Comparison of ENCODE assay signal across 3 fruit fly cellular contexts in the genomic region with DNA sequence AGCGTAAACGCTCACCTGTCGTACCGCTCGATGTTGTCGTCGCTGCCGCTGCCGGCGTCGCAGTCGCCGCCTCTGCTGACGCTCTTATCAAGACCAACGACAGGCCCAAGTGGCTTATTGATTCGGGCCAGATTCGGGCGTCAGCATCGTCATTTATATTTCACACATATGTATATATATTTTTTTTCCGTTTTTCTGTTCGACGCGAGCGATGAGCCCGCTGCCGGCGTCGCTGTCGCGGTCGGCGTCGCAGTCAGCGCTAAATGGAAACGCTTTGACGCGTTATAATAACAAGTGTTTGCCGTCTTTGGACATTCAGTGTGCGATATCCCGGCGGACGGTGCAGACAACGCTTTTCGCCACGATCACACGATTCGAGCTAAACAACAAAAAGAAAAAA.
TF ChIP-seq lines count a peak whose summit lies in the region.

No protein-coding gene starts in this region.

- no peak for TF ChIP-seq CTCF in whole organism, embryonic (GFP tag; optimal IDR thresholded peaks at IDR 0.05; lab: Kevin White, UChicago)

TF ChIP-seq in whole organism, adult, 20 proteins besides CTCF, POLR2A, EP300 and RAD21:
- TF ChIP-seq ovo (GFP tag; optimal IDR thresholded peaks at IDR 0.05; lab: Kevin White, UChicago) (no peak), cic (GFP tag; optimal IDR thresholded peaks at IDR 0.05; lab: Kevin White, UChicago) (peak; percentile 38)

TF ChIP-seq in whole organism, embryonic, 481 proteins besides CTCF, POLR2A, EP300 and RAD21:
- no peak for TF ChIP-seq Mrtf (GFP tag; IDR thresholded peaks at IDR 0.05; lab: Robert Waterston, UW)
- TF ChIP-seq sug (tag; optimal IDR thresholded peaks at IDR 0.05; lab: Kevin White, UChicago): peak; percentile 14
- peak; percentile 97 for TF ChIP-seq Adf1 (GFP tag; IDR thresholded peaks at IDR 0.05; lab: Robert Waterston, UW)
- TF ChIP-seq Sry-δ (GFP tag; optimal IDR thresholded peaks at IDR 0.05; lab: Kevin White, UChicago): no peak
- TF ChIP-seq exex (tag; optimal IDR thresholded peaks at IDR 0.05; lab: Kevin White, UChicago): peak; percentile 17
- TF ChIP-seq corto (GFP tag; optimal IDR thresholded peaks at IDR 0.05; lab: Kevin White, UChicago): no peak
- no peak for TF ChIP-seq Max (GFP tag; optimal IDR thresholded peaks at IDR 0.05; lab: Kevin White, UChicago)
- peak; percentile 4 for TF ChIP-seq Med (GFP tag; lab: Kevin White, UChicago)
- TF ChIP-seq CG6791 (GFP tag; IDR thresholded peaks at IDR 0.05; lab: Robert Waterston, UW; ENCODE audit: partially characterized antibody): no peak
- peak; percentile 71 for TF ChIP-seq Deaf1 (tag; optimal IDR thresholded peaks at IDR 0.05; lab: Kevin White, UChicago)
- TF ChIP-seq amos (GFP tag; IDR thresholded peaks at IDR 0.05; lab: Robert Waterston, UW; ENCODE audit: partially characterized antibody): no peak
- TF ChIP-seq caup (GFP tag; optimal IDR thresholded peaks at IDR 0.05; lab: Kevin White, UChicago; ENCODE audit: severe bottlenecking): no peak
- no peak for TF ChIP-seq CG16813 (GFP tag; IDR thresholded peaks at IDR 0.05; lab: Robert Waterston, UW; ENCODE audit: partially characterized antibody)
- TF ChIP-seq Trl (optimal IDR thresholded peaks at IDR 0.05; lab: Kevin White, UChicago): no peak
- TF ChIP-seq Trl (GFP tag; optimal IDR thresholded peaks at IDR 0.05; lab: Kevin White, UChicago): no peak
- peak; percentile 62; the same call in 1 of the 4 replicates for TF ChIP-seq chinmo (GFP tag; IDR thresholded peaks at IDR 0.05; lab: Robert Waterston, UW; ENCODE audit: partially characterized antibody)
- TF ChIP-seq az2 (GFP tag; optimal IDR thresholded peaks at IDR 0.05; lab: Kevin White, UChicago): no peak
- TF ChIP-seq Vsx1 (GFP tag; optimal IDR thresholded peaks at IDR 0.05; lab: Kevin White, UChicago): peak; percentile 21

TF ChIP-seq in whole organism, prepupa, 60 proteins besides CTCF, POLR2A, EP300 and RAD21:
- no peak for TF ChIP-seq CG3919 (GFP tag; optimal IDR thresholded peaks at IDR 0.05; lab: Kevin White, UChicago)
- TF ChIP-seq CG11902 (GFP tag; optimal IDR thresholded peaks at IDR 0.05; lab: Kevin White, UChicago): no peak
- no peak for TF ChIP-seq fd59A (GFP tag; optimal IDR thresholded peaks at IDR 0.05; lab: Kevin White, UChicago)
- no peak for TF ChIP-seq Lpt (GFP tag; optimal IDR thresholded peaks at IDR 0.05; lab: Kevin White, UChicago)
- TF ChIP-seq CG8632 (GFP tag; optimal IDR thresholded peaks at IDR 0.05; lab: Kevin White, UChicago): no peak
- no peak for TF ChIP-seq lz (GFP tag; optimal IDR thresholded peaks at IDR 0.05; lab: Kevin White, UChicago)
- no peak for TF ChIP-seq net (GFP tag; optimal IDR thresholded peaks at IDR 0.05; lab: Kevin White, UChicago)
- TF ChIP-seq CG8319 (GFP tag; optimal IDR thresholded peaks at IDR 0.05; lab: Kevin White, UChicago): no peak
- TF ChIP-seq eg (GFP tag; IDR thresholded peaks at IDR 0.05; lab: Robert Waterston, UW): no peak
- TF ChIP-seq Eip78C (GFP tag; lab: Kevin White, UChicago): peak; percentile 18
- TF ChIP-seq CG31627 (GFP tag; optimal IDR thresholded peaks at IDR 0.05; lab: Kevin White, UChicago): no peak
- TF ChIP-seq CG11762 (GFP tag; optimal IDR thresholded peaks at IDR 0.05; lab: Kevin White, UChicago; ENCODE audit: insufficient read depth): no peak
- no peak for TF ChIP-seq fd85E (GFP tag; optimal IDR thresholded peaks at IDR 0.05; lab: Kevin White, UChicago)
- TF ChIP-seq Eip93F (GFP tag; optimal IDR thresholded peaks at IDR 0.05; lab: Kevin White, UChicago): peak; percentile 49
- TF ChIP-seq Blimp-1 (GFP tag; optimal IDR thresholded peaks at IDR 0.05; lab: Kevin White, UChicago): no peak
- TF ChIP-seq vri (GFP tag; optimal IDR thresholded peaks at IDR 0.05; lab: Kevin White, UChicago): no peak
- TF ChIP-seq Gug (GFP tag; IDR thresholded peaks at IDR 0.05; lab: Robert Waterston, UW): no peak
- no peak for TF ChIP-seq Sox102F (GFP tag; optimal IDR thresholded peaks at IDR 0.05; lab: Kevin White, UChicago)
TF ChIP-seq in whole organism, prepupa: peak in this region for 2.
